Fruit fly (Drosophila melanogaster): Measurements from ENCODE around the gene Kebab.

DNA sequence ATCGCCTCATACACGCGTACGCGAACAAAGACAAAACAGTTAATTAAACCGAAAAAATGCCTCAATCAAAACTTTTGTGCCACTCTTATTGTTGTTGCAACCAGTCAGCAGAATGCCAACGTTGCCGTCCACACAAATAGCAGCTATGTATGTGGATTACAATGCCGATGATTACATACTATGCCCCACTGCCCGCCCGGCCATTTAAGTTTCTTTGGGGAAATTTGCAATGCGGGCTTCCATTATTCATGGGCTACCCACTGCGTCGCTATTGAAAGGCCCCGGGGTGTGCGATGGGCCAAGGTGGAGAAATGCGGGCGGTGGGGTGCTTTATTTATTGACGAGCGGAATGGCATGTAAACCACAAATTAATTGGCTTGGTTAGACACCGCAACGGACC, 39.1 kb downstream of the Kebab start:
- TF ChIP-seq Sin3A (optimal IDR thresholded peaks at IDR 0.05) (no peak), insv (optimal IDR thresholded peaks at IDR 0.05) (no peak)
